Worm (Caenorhabditis elegans) whole organism, young adult: Measurements from ENCODE around the gene C04E6.12.

Source experiments
- dpff-1 ChIP-seq: sonication (generic microtip); optimal IDR thresholded peaks from 2 replicates; lab custom pipeline; 2017; ENCODE audit warnings: mild to moderate bottlenecking, missing genetic modification characterization, missing compliant biosample characterization
- mcd-1 ChIP-seq: fragments of 200-800 bp; sonication (Bioruptor generic); IDR thresholded peaks from 2 replicates; pipeline ENCODE4 v1.3.6; 2022; ENCODE audit warnings: missing genetic modification reagents, missing genetic modification characterization, missing compliant biosample characterization
- unc-62 ChIP-seq: fragments of 150-350 bp; optimal IDR thresholded peaks from 2 replicates; lab custom pipeline; 2014; ENCODE audit warnings: missing biosample characterization, missing genetic modification reagents, missing genetic modification characterization

- TF ChIP-seq mcd-1 (no peak), unc-62 (GFP tag; lab: Kevin White, UChicago) (no peak), dpff-1 (tag; lab: Kevin White, UChicago) (no peak)
Measured at ce11 chrV:5943167-5943566, 23.4 kb upstream of the C04E6.12 start, which contains the start of gene pst-1.
